Fruit fly (Drosophila melanogaster) whole organism, embryonic: ENCODE measurements around the gene pbl.

Experiments used
- Aef1 ChIP-seq: fragments of 200-800 bp; sonication (Bioruptor generic); IDR thresholded peaks from 3 replicates; pipeline ENCODE4 v1.3.6; 2022; ENCODE audit warnings: missing biosample characterization, missing genetic modification characterization
- Antp ChIP-seq: fragments of 200-800 bp; sonication (Bioruptor generic); optimal IDR thresholded peaks from 3 replicates; lab custom pipeline; 2016; ENCODE audit warnings: missing biosample characterization, missing genetic modification characterization
- Atf3 ChIP-seq: fragments of 200-800 bp; sonication (Bioruptor generic); optimal IDR thresholded peaks from 3 replicates; lab custom pipeline; 2016; ENCODE audit warnings: missing biosample characterization, missing genetic modification characterization
- BEAF-32 ChIP-seq: fragments of 200-800 bp; sonication (Bioruptor generic); optimal IDR thresholded peaks from 3 replicates; lab custom pipeline; 2017; ENCODE audit warnings: missing biosample characterization, missing genetic modification characterization, mild to moderate bottlenecking, moderate library complexity, missing genetic modification reagents
- CG12236 ChIP-seq: fragments of 200-800 bp; sonication (Bioruptor generic); optimal IDR thresholded peaks from 2 replicates; lab custom pipeline; 2016; ENCODE audit warnings: missing biosample characterization, missing genetic modification characterization
- CG12659 ChIP-seq: fragments of 200-800 bp; sonication (Bioruptor generic); optimal IDR thresholded peaks from 3 replicates; lab custom pipeline; 2017; ENCODE audit warnings: mild to moderate bottlenecking, missing biosample characterization, missing genetic modification reagents, missing genetic modification characterization
- CG15011 ChIP-seq: fragments of 200-800 bp; sonication (Bioruptor generic); optimal IDR thresholded peaks from 3 replicates; lab custom pipeline; 2018; ENCODE audit warnings: missing biosample characterization, mild to moderate bottlenecking, missing genetic modification characterization
- CG1602 ChIP-seq: fragments of 200-800 bp; sonication (Bioruptor generic); optimal IDR thresholded peaks from 3 replicates; lab custom pipeline; 2016; ENCODE audit warnings: missing biosample characterization, missing genetic modification characterization
- CG1647 ChIP-seq: fragments of 200-800 bp; sonication (Bioruptor generic); optimal IDR thresholded peaks from 3 replicates; lab custom pipeline; 2016; ENCODE audit warnings: missing biosample characterization, missing genetic modification characterization
- CG16813 ChIP-seq: fragments of 200-800 bp; sonication (Bioruptor generic); IDR thresholded peaks from 3 replicates; pipeline ENCODE4 v1.3.6; 2022; ENCODE audit warnings: missing biosample characterization, missing genetic modification characterization; ENCODE audit not compliant: partially characterized antibody
- CG16815 ChIP-seq: fragments of 200-800 bp; sonication (Bioruptor generic); optimal IDR thresholded peaks from 3 replicates; lab custom pipeline; 2017; ENCODE audit warnings: missing biosample characterization, mild to moderate bottlenecking, missing genetic modification characterization
- CG17328 ChIP-seq: fragments of 200-800 bp; sonication (Bioruptor generic); IDR thresholded peaks from 2 replicates; pipeline ENCODE4 v1.3.6; 2022; ENCODE audit warnings: missing biosample characterization, missing genetic modification characterization
- CG1832 ChIP-seq: fragments of 200-800 bp; sonication (Bioruptor generic); optimal IDR thresholded peaks from 2 replicates; lab custom pipeline; 2017; ENCODE audit warnings: missing biosample characterization, mild to moderate bottlenecking, missing genetic modification characterization, inconsistent platforms
- CG32767 ChIP-seq: fragments of 200-800 bp; sonication (Bioruptor generic); IDR thresholded peaks from 2 replicates; pipeline ENCODE4 v1.3.6; 2022; ENCODE audit warnings: missing biosample characterization, missing genetic modification characterization
- CG34224 ChIP-seq: fragments of 200-800 bp; sonication (Bioruptor generic); IDR thresholded peaks from 3 replicates; pipeline ENCODE4 v1.3.6; 2022; ENCODE audit warnings: missing biosample characterization, missing genetic modification characterization; ENCODE audit not compliant: partially characterized antibody
- CG34422 ChIP-seq: fragments of 200-800 bp; sonication (Bioruptor generic); IDR thresholded peaks from 3 replicates; pipeline ENCODE4 v1.3.6; 2022; ENCODE audit warnings: missing biosample characterization, missing genetic modification characterization
- CG43689 ChIP-seq: fragments of 200-800 bp; sonication (Bioruptor generic); IDR thresholded peaks from 2 replicates; pipeline ENCODE4 v1.3.6; 2022; ENCODE audit warnings: missing biosample characterization, missing genetic modification characterization
- CG5245 ChIP-seq: fragments of 200-800 bp; sonication (Bioruptor generic); optimal IDR thresholded peaks from 3 replicates; lab custom pipeline; 2016; ENCODE audit warnings: missing biosample characterization, missing genetic modification characterization
- CG7357 ChIP-seq: fragments of 200-800 bp; sonication (Bioruptor generic); IDR thresholded peaks from 3 replicates; pipeline ENCODE4 v1.3.6; 2022; ENCODE audit warnings: missing biosample characterization, missing genetic modification characterization
- CG7786 ChIP-seq: fragments of 200-800 bp; sonication (Bioruptor generic); optimal IDR thresholded peaks from 2 replicates; lab custom pipeline; 2016; ENCODE audit warnings: missing biosample characterization, missing genetic modification characterization
- CG7963 ChIP-seq: fragments of 200-800 bp; sonication (Bioruptor generic); IDR thresholded peaks from 3 replicates; pipeline ENCODE4 v1.3.6; 2022; ENCODE audit warnings: missing biosample characterization, missing genetic modification characterization; ENCODE audit not compliant: partially characterized antibody
- CG8765 ChIP-seq: fragments of 200-800 bp; sonication (Bioruptor generic); IDR thresholded peaks from 2 replicates; pipeline ENCODE4 v1.3.6; 2022; ENCODE audit warnings: missing biosample characterization, missing genetic modification characterization
- CG9437 ChIP-seq: fragments of 200-800 bp; sonication (Bioruptor generic); optimal IDR thresholded peaks from 2 replicates; lab custom pipeline; 2018; ENCODE audit warnings: missing biosample characterization, mild to moderate bottlenecking, missing genetic modification characterization
- Camta ChIP-seq: fragments of 200-800 bp; sonication (Bioruptor generic); optimal IDR thresholded peaks from 2 replicates; lab custom pipeline; 2016; ENCODE audit warnings: missing biosample characterization, missing genetic modification characterization
- CkIIα-i1 ChIP-seq: fragments of 200-800 bp; sonication (Bioruptor generic); IDR thresholded peaks from 2 replicates; pipeline ENCODE4 v1.3.6; 2022; ENCODE audit warnings: missing biosample characterization, missing genetic modification characterization
- D ChIP-seq, 2 experiments: fragments of 200-800 bp in 1 of 2; fragments of >200 bp in 1 of 2; sonication (Bioruptor generic) in 1 of 2; optimal IDR thresholded peaks; 2 replicates in 1 of 2; 3 replicates in 1 of 2; lab custom pipeline; 2017; ENCODE audit warnings: mild to moderate bottlenecking in 1 of 2, missing biosample characterization in 1 of 2, missing genetic modification characterization in 1 of 2, missing genetic modification reagents in 1 of 2
- Dip2 ChIP-seq: fragments of 200-800 bp; sonication (Bioruptor generic); IDR thresholded peaks from 2 replicates; pipeline ENCODE4 v1.3.6; 2022; ENCODE audit warnings: missing biosample characterization, missing genetic modification characterization
- Doc2 ChIP-seq: fragments of 200-800 bp; sonication (Bioruptor generic); IDR thresholded peaks from 2 replicates; pipeline ENCODE4 v1.3.6; 2022; ENCODE audit warnings: missing biosample characterization, missing genetic modification characterization
- GATAe ChIP-seq: fragments of 200-800 bp; sonication (Bioruptor generic); conservative IDR thresholded peaks from 2 replicates; pipeline ENCODE4 v1.3.6; 2022; ENCODE audit warnings: missing biosample characterization, missing genetic modification characterization
- Mrtf ChIP-seq: fragments of 200-800 bp; sonication (Bioruptor generic); IDR thresholded peaks from 3 replicates; pipeline ENCODE4 v1.3.6; 2022; ENCODE audit warnings: missing biosample characterization, missing genetic modification characterization
- Sox100B ChIP-seq: fragments of 200-800 bp; sonication (Bioruptor generic); optimal IDR thresholded peaks from 3 replicates; lab custom pipeline; 2018; ENCODE audit warnings: missing biosample characterization, mild to moderate bottlenecking, missing genetic modification characterization
- Tbp ChIP-seq: fragments of >200 bp; optimal IDR thresholded peaks from 2 replicates; lab custom pipeline; 2018; ENCODE audit warnings: missing biosample characterization, missing genetic modification characterization
- YL-1 ChIP-seq: fragments of 200-800 bp; sonication (Bioruptor generic); optimal IDR thresholded peaks from 3 replicates; lab custom pipeline; 2017; ENCODE audit warnings: missing biosample characterization, mild to moderate bottlenecking, missing genetic modification characterization
- abd-A ChIP-seq: fragments of 200-800 bp; sonication (Bioruptor generic); optimal IDR thresholded peaks from 3 replicates; lab custom pipeline; 2019; ENCODE audit warnings: missing biosample characterization, mild to moderate bottlenecking, missing genetic modification characterization, moderate library complexity
- cg ChIP-seq: fragments of 200-800 bp; sonication (Bioruptor generic); optimal IDR thresholded peaks from 3 replicates; lab custom pipeline; 2019; ENCODE audit warnings: missing biosample characterization, mild to moderate bottlenecking, missing genetic modification characterization, moderate library complexity
- da ChIP-seq: fragments of 200-800 bp; sonication (Bioruptor generic); optimal IDR thresholded peaks from 2 replicates; lab custom pipeline; 2016; ENCODE audit warnings: missing biosample characterization, missing genetic modification characterization
- dm ChIP-seq: fragments of 200-800 bp; sonication (Bioruptor generic); optimal IDR thresholded peaks from 3 replicates; lab custom pipeline; 2016; ENCODE audit warnings: missing biosample characterization, missing genetic modification characterization
- ems ChIP-seq: fragments of 200-800 bp; sonication (Bioruptor generic); optimal IDR thresholded peaks from 3 replicates; lab custom pipeline; 2016; ENCODE audit warnings: missing biosample characterization, missing genetic modification characterization
- gfzf ChIP-seq: fragments of 200-800 bp; sonication (Bioruptor generic); optimal IDR thresholded peaks from 2 replicates; lab custom pipeline; 2016; ENCODE audit warnings: missing biosample characterization, mild to moderate bottlenecking, missing genetic modification characterization, moderate library complexity
- h ChIP-seq: fragments of >200 bp; optimal IDR thresholded peaks from 2 replicates; lab custom pipeline; 2017
- hth ChIP-seq: fragments of >200 bp; optimal IDR thresholded peaks from 2 replicates; lab custom pipeline; 2017; ENCODE audit warnings: inconsistent platforms
- lola ChIP-seq, 3 experiments: fragments of >200 bp in 2 of 3; fragments of 200-800 bp in 1 of 3; sonication (Bioruptor generic) in 1 of 3; optimal IDR thresholded peaks; 2 replicates each; lab custom pipeline; 2017 to 2019; ENCODE audit warnings: missing biosample characterization in 3 of 3, missing genetic modification characterization in 3 of 3, mild to moderate bottlenecking in 1 of 3, moderate library complexity in 1 of 3
- odd ChIP-seq: fragments of 200-800 bp; sonication (Bioruptor generic); optimal IDR thresholded peaks from 2 replicates; lab custom pipeline; 2017; ENCODE audit warnings: missing biosample characterization, mild to moderate bottlenecking, missing genetic modification characterization
- onecut ChIP-seq: fragments of 200-800 bp; sonication (Bioruptor generic); IDR thresholded peaks from 2 replicates; pipeline ENCODE4 v1.3.6; 2022; ENCODE audit warnings: missing biosample characterization, missing genetic modification characterization
- ranshi ChIP-seq: fragments of 200-800 bp; sonication (Bioruptor generic); IDR thresholded peaks from 2 replicates; pipeline ENCODE4 v1.3.6; 2022; ENCODE audit warnings: missing biosample characterization, missing genetic modification characterization
- shn ChIP-seq: fragments of 200-800 bp; sonication (Bioruptor generic); optimal IDR thresholded peaks from 3 replicates; lab custom pipeline; 2016; ENCODE audit warnings: missing biosample characterization, missing genetic modification characterization
- sisA ChIP-seq: fragments of 200-800 bp; sonication (Bioruptor generic); IDR thresholded peaks from 2 replicates; pipeline ENCODE4 v1.3.6; 2022; ENCODE audit warnings: missing biosample characterization, missing genetic modification characterization
- slp2 ChIP-seq: fragments of 200-800 bp; sonication (Bioruptor generic); optimal IDR thresholded peaks from 2 replicates; lab custom pipeline; 2016; ENCODE audit warnings: missing biosample characterization, missing genetic modification characterization
- tio ChIP-seq: fragments of 200-800 bp; sonication (Bioruptor generic); optimal IDR thresholded peaks from 2 replicates; lab custom pipeline; 2017; ENCODE audit warnings: missing biosample characterization, missing genetic modification characterization, inconsistent platforms
- toy ChIP-seq: fragments of 200-800 bp; sonication (Bioruptor generic); IDR thresholded peaks from 2 replicates; pipeline ENCODE4 v1.3.6; 2022; ENCODE audit warnings: missing biosample characterization, missing genetic modification characterization
- usp ChIP-seq: fragments of >200 bp; optimal IDR thresholded peaks from 2 replicates; lab custom pipeline; 2017; ENCODE audit warnings: missing biosample characterization, missing genetic modification characterization

Gene pbl

dm6 chr3L:7869715-7870387 is 41.9 kb downstream of the pbl start (continued):
- TF ChIP-seq Dip2 (GFP tag; lab: Robert Waterston, UW): no peak
- TF ChIP-seq Tbp (GFP tag; lab: Kevin White, UChicago): no peak
- TF ChIP-seq YL-1 (GFP tag; lab: Kevin White, UChicago): no peak
- peak; percentile 50 for TF ChIP-seq Sox100B (GFP tag; lab: Kevin White, UChicago)
- no peak for TF ChIP-seq CG5245
- TF ChIP-seq CG7357 (GFP tag; lab: Robert Waterston, UW): peak; percentile 44; the same call in 1 of the 3 replicates
- TF ChIP-seq abd-A (tag; lab: Kevin White, UChicago): no peak
- TF ChIP-seq onecut (GFP tag; lab: Robert Waterston, UW): no peak
- no peak for TF ChIP-seq Doc2 (GFP tag; lab: Robert Waterston, UW)
- no peak for TF ChIP-seq ems (GFP tag; lab: Kevin White, UChicago)
- no peak for TF ChIP-seq BEAF-32 (GFP tag; lab: Kevin White, UChicago)
- no peak for TF ChIP-seq CG17328 (GFP tag; lab: Robert Waterston, UW)
- no peak for TF ChIP-seq Antp (GFP tag; lab: Kevin White, UChicago)
- no peak for TF ChIP-seq CkIIα-i1 (GFP tag; lab: Robert Waterston, UW)
- peak; percentile 20; the same call in 1 of the 3 replicates for TF ChIP-seq Aef1
- TF ChIP-seq CG32767 (GFP tag; lab: Robert Waterston, UW): peak; percentile 62; the same call in 1 of the 2 replicates
- no peak for TF ChIP-seq CG16815 (GFP tag; lab: Kevin White, UChicago)
- TF ChIP-seq shn: no peak
- TF ChIP-seq da (GFP tag; lab: Kevin White, UChicago): no peak
- no peak for TF ChIP-seq cg (GFP tag; lab: Kevin White, UChicago)
- TF ChIP-seq CG34422: 0 out of 3 replicates have a peak, but pooled peaks have one; percentile 23
- no peak for TF ChIP-seq CG8765 (GFP tag; lab: Robert Waterston, UW)
- TF ChIP-seq Mrtf (GFP tag; lab: Robert Waterston, UW): no peak
- TF ChIP-seq CG34224 (GFP tag; lab: Robert Waterston, UW): no peak
- TF ChIP-seq odd (GFP tag; lab: Kevin White, UChicago): no peak
- no peak for TF ChIP-seq CG15011 (GFP tag; lab: Kevin White, UChicago)
- TF ChIP-seq sisA (GFP tag; lab: Robert Waterston, UW): 0 out of 2 replicates have a peak, but pooled peaks have one; percentile 4
- TF ChIP-seq CG1647 (GFP tag; lab: Kevin White, UChicago): no peak
- TF ChIP-seq CG7963 (GFP tag; lab: Robert Waterston, UW): no peak
- TF ChIP-seq hth (lab: Kevin White, UChicago): no peak
- TF ChIP-seq tio: peak; percentile 16
- TF ChIP-seq toy (GFP tag; lab: Robert Waterston, UW): no peak
- TF ChIP-seq CG12659 (GFP tag; lab: Kevin White, UChicago): peak; percentile 50
- no peak for TF ChIP-seq D (optimal IDR thresholded peaks at IDR 0.05; lab: Kevin White, UChicago)
- TF ChIP-seq D (GFP tag; optimal IDR thresholded peaks at IDR 0.05; lab: Kevin White, UChicago): peak; percentile 34
- TF ChIP-seq CG7786 (GFP tag; lab: Kevin White, UChicago): no peak
- TF ChIP-seq CG9437 (GFP tag; lab: Kevin White, UChicago): peak; percentile 44
- no peak for TF ChIP-seq CG43689 (GFP tag; lab: Robert Waterston, UW)
- TF ChIP-seq CG16813: no peak
- peak in 1 of 3 experiments; percentile 54 for TF ChIP-seq lola (GFP tag; optimal IDR thresholded peaks at IDR 0.05; lab: Kevin White, UChicago)
- TF ChIP-seq CG12236 (GFP tag; lab: Kevin White, UChicago): no peak
- no peak for TF ChIP-seq usp (GFP tag; lab: Kevin White, UChicago)
- no peak for TF ChIP-seq slp2 (GFP tag; lab: Kevin White, UChicago)
- TF ChIP-seq ranshi: no peak
- peak; percentile 11 for TF ChIP-seq CG1602
- TF ChIP-seq dm (GFP tag; lab: Kevin White, UChicago): no peak
- TF ChIP-seq h (lab: Kevin White, UChicago): no peak
- no peak for TF ChIP-seq Atf3 (GFP tag; lab: Kevin White, UChicago)
- TF ChIP-seq CG1832 (GFP tag; lab: Kevin White, UChicago): peak; percentile 15
- TF ChIP-seq GATAe (GFP tag; lab: Robert Waterston, UW): no peak
- no peak for TF ChIP-seq Camta (GFP tag; lab: Kevin White, UChicago)
- no peak for TF ChIP-seq gfzf (GFP tag; lab: Kevin White, UChicago)
